Fruit fly (Drosophila melanogaster) whole organism, wandering third instar larva: Measurements from ENCODE around the gene CG32026.

Experiments used
- Abd-B ChIP-seq: fragments of >200 bp; optimal IDR thresholded peaks from 2 replicates; lab custom pipeline; 2017; ENCODE audit warnings: missing biosample characterization, missing genetic modification characterization
- CG9705 ChIP-seq: fragments of 200-800 bp; sonication (Bioruptor generic); optimal IDR thresholded peaks from 2 replicates; lab custom pipeline; 2018; ENCODE audit warnings: missing biosample characterization, mild to moderate bottlenecking, missing genetic modification characterization
- CrebA ChIP-seq: fragments of 200-800 bp; sonication (Bioruptor generic); optimal IDR thresholded peaks from 2 replicates; lab custom pipeline; 2016; ENCODE audit warnings: missing biosample characterization, mild to moderate bottlenecking, missing genetic modification characterization, borderline replicate concordance
- Dfd ChIP-seq: fragments of >200 bp; optimal IDR thresholded peaks from 2 replicates; lab custom pipeline; 2017; ENCODE audit warnings: missing biosample characterization, missing genetic modification characterization
- Dif ChIP-seq: fragments of 200-275, 200-300 bp; sonication (Bioruptor generic); optimal IDR thresholded peaks from 2 replicates; lab custom pipeline; 2018; ENCODE audit warnings: missing biosample characterization, missing genetic modification characterization; ENCODE audit not compliant: partially characterized antibody
- Hnf4 ChIP-seq: fragments of 200-800 bp; sonication (Bioruptor generic); optimal IDR thresholded peaks from 2 replicates; lab custom pipeline; 2016; ENCODE audit warnings: missing biosample characterization, mild to moderate bottlenecking, missing genetic modification characterization
- Hr78 ChIP-seq: fragments of >200 bp; optimal IDR thresholded peaks from 2 replicates; lab custom pipeline; 2017; ENCODE audit warnings: missing biosample characterization, missing genetic modification characterization
- Hr83 ChIP-seq: fragments of 200-300 bp; sonication (Bioruptor generic); optimal IDR thresholded peaks from 2 replicates; lab custom pipeline; 2016; ENCODE audit warnings: missing biosample characterization, mild to moderate bottlenecking, missing genetic modification characterization, moderate library complexity; ENCODE audit not compliant: poor library complexity, severe bottlenecking
- Jra ChIP-seq: sonication (Bioruptor generic); optimal IDR thresholded peaks from 2 replicates; lab custom pipeline; 2016; ENCODE audit warnings: missing biosample characterization, missing genetic modification characterization
- Mio ChIP-seq: sonication (Bioruptor generic); optimal IDR thresholded peaks from 2 replicates; lab custom pipeline; 2016; ENCODE audit warnings: missing biosample characterization, missing genetic modification characterization
- Myc ChIP-seq: fragments of >200 bp; optimal IDR thresholded peaks from 2 replicates; lab custom pipeline; 2017
- N ChIP-seq: fragments of >200 bp; optimal IDR thresholded peaks from 2 replicates; lab custom pipeline; 2018; ENCODE audit warnings: missing biosample characterization, missing external identifiers, missing genetic modification characterization
- OdsH ChIP-seq: fragments of 200-800 bp; sonication (Bioruptor generic); optimal IDR thresholded peaks from 2 replicates; lab custom pipeline; 2016; ENCODE audit warnings: missing biosample characterization, mild to moderate bottlenecking, missing genetic modification characterization
- Rel ChIP-seq, 2 experiments: fragments of 200-800 bp; sonication (Bioruptor generic) in 1 of 2; optimal IDR thresholded peaks; 2 replicates in 1 of 2; 3 replicates in 1 of 2; lab custom pipeline; 2016 to 2019; ENCODE audit warnings: mild to moderate bottlenecking in 2 of 2, missing biosample characterization in 2 of 2, missing genetic modification characterization in 2 of 2, moderate library complexity in 1 of 2
- Sp1 ChIP-seq: fragments of 200-800 bp; sonication (Bioruptor generic); optimal IDR thresholded peaks from 3 replicates; lab custom pipeline; 2019; ENCODE audit warnings: missing biosample characterization, mild to moderate bottlenecking, missing genetic modification characterization, moderate library complexity
- Vsx2 ChIP-seq: fragments of 200-300, 225-300 bp; sonication (Bioruptor generic); optimal IDR thresholded peaks from 2 replicates; lab custom pipeline; 2018; ENCODE audit warnings: missing biosample characterization, missing genetic modification characterization; ENCODE audit not compliant: partially characterized antibody
- brk ChIP-seq: fragments of 200-800 bp; sonication (Bioruptor generic); optimal IDR thresholded peaks from 2 replicates; lab custom pipeline; 2016; ENCODE audit warnings: missing biosample characterization, mild to moderate bottlenecking, missing genetic modification characterization
- dl ChIP-seq, 2 experiments: fragments of 175-275, 200-275 bp in 1 of 2; fragments of 200-275 bp in 1 of 2; sonication (Bioruptor generic); optimal IDR thresholded peaks; lab custom pipeline; 2018; ENCODE audit warnings: mild to moderate bottlenecking in 2 of 2, missing biosample characterization in 2 of 2, missing genetic modification characterization in 2 of 2, moderate library complexity in 2 of 2; ENCODE audit not compliant: partially characterized antibody in 2 of 2, insufficient read depth in 1 of 2
- dmrt93B ChIP-seq: fragments of 200-800 bp; sonication (Bioruptor generic); optimal IDR thresholded peaks from 2 replicates; lab custom pipeline; 2018; ENCODE audit warnings: missing biosample characterization, mild to moderate bottlenecking, missing genetic modification characterization
- dsf ChIP-seq: sonication (Bioruptor generic); optimal IDR thresholded peaks from 2 replicates; lab custom pipeline; 2016; ENCODE audit warnings: missing biosample characterization, missing genetic modification characterization, borderline replicate concordance
- ey ChIP-seq: fragments of 200-800 bp; sonication (Bioruptor generic); optimal IDR thresholded peaks from 2 replicates; lab custom pipeline; 2016; ENCODE audit warnings: missing biosample characterization, missing genetic modification characterization
- foxo ChIP-seq, 2 experiments: fragments of 200-800 bp; sonication (Bioruptor generic); optimal IDR thresholded peaks; 2 replicates in 1 of 2; 3 replicates in 1 of 2; lab custom pipeline; 2016 to 2017; ENCODE audit warnings: missing biosample characterization in 2 of 2, missing genetic modification characterization in 2 of 2
- fru ChIP-seq: fragments of 200-800 bp; sonication (Bioruptor generic); optimal IDR thresholded peaks from 3 replicates; lab custom pipeline; 2016; ENCODE audit warnings: missing biosample characterization, mild to moderate bottlenecking, missing genetic modification characterization
- h ChIP-seq: fragments of 200-800 bp; sonication (Bioruptor generic); optimal IDR thresholded peaks from 3 replicates; lab custom pipeline; 2016; ENCODE audit warnings: missing biosample characterization, mild to moderate bottlenecking, missing genetic modification characterization
- jim ChIP-seq: fragments of 175-275, 200-325 bp; sonication (Bioruptor generic); optimal IDR thresholded peaks from 2 replicates; lab custom pipeline; 2016; ENCODE audit warnings: missing biosample characterization, mild to moderate bottlenecking, missing genetic modification characterization
- lola ChIP-seq: fragments of >200 bp; optimal IDR thresholded peaks from 2 replicates; lab custom pipeline; 2017; ENCODE audit warnings: missing biosample characterization, missing genetic modification characterization
- pan ChIP-seq: fragments of >200 bp; optimal IDR thresholded peaks from 2 replicates; lab custom pipeline; 2017
- psq ChIP-seq: fragments of 200-800 bp; sonication (Bioruptor generic); optimal IDR thresholded peaks from 3 replicates; lab custom pipeline; 2017; ENCODE audit warnings: missing biosample characterization, mild to moderate bottlenecking, missing genetic modification characterization, moderate library complexity
- rgr ChIP-seq: fragments of 200-800 bp; sonication (Bioruptor generic); optimal IDR thresholded peaks from 3 replicates; lab custom pipeline; 2016; ENCODE audit warnings: missing biosample characterization, mild to moderate bottlenecking, missing genetic modification characterization
- sv ChIP-seq: fragments of 200-800 bp; sonication (Bioruptor generic); optimal IDR thresholded peaks from 3 replicates; lab custom pipeline; 2016; ENCODE audit warnings: missing biosample characterization, missing genetic modification characterization
- tai ChIP-seq: sonication (Bioruptor generic); optimal IDR thresholded peaks from 2 replicates; lab custom pipeline; 2016; ENCODE audit warnings: missing biosample characterization, missing genetic modification characterization
- usp ChIP-seq: fragments of >200 bp; optimal IDR thresholded peaks from 2 replicates; lab custom pipeline; 2017; ENCODE audit warnings: missing biosample characterization, missing genetic modification characterization

The CG32026 gene

dm6 chr3L:8869326-8869725 lies 33.1 kb downstream of the CG32026 start:
- TF ChIP-seq tai (GFP tag; lab: Kevin White, UChicago) = no peak
- TF ChIP-seq Myc = no peak
- no peak for TF ChIP-seq rgr (GFP tag; lab: Kevin White, UChicago)
- TF ChIP-seq Dif = no peak
- no peak for TF ChIP-seq dl (GFP tag; optimal IDR thresholded peaks at IDR 0.05; lab: Kevin White, UChicago; ENCODE audit: insufficient read depth in 1 of 2, partially characterized antibody in 2 of 2)
- no peak for TF ChIP-seq jim (GFP tag; lab: Kevin White, UChicago)
- no peak for TF ChIP-seq CG9705
- no peak for TF ChIP-seq foxo (GFP tag; optimal IDR thresholded peaks at IDR 0.05; lab: Kevin White, UChicago)
- no peak for TF ChIP-seq Hr83
- TF ChIP-seq ey (GFP tag; lab: Kevin White, UChicago) = no peak
- TF ChIP-seq CrebA (GFP tag; lab: Kevin White, UChicago) = no peak
- TF ChIP-seq Rel (GFP tag; optimal IDR thresholded peaks at IDR 0.05; lab: Kevin White, UChicago) = no peak
- no peak for TF ChIP-seq Rel (tag; optimal IDR thresholded peaks at IDR 0.05; lab: Kevin White, UChicago)
- TF ChIP-seq sv (GFP tag; lab: Kevin White, UChicago) = no peak
- TF ChIP-seq brk = no peak
- no peak for TF ChIP-seq OdsH (GFP tag; lab: Kevin White, UChicago)
- TF ChIP-seq dsf = no peak

dm6 chr3L:8870547-8870946 lies 34.3 kb downstream of the CG32026 start:
- TF ChIP-seq h (peak; percentile 18), sv (GFP tag; lab: Kevin White, UChicago) (no peak), foxo (GFP tag; optimal IDR thresholded peaks at IDR 0.05; lab: Kevin White, UChicago) (no peak)

- no peak for TF ChIP-seq Mio (GFP tag; lab: Kevin White, UChicago)
- TF ChIP-seq lola = no peak
- TF ChIP-seq pan (lab: Kevin White, UChicago) = no peak
- no peak for TF ChIP-seq dmrt93B (GFP tag; lab: Kevin White, UChicago)
- TF ChIP-seq dsf = no peak
- no peak for TF ChIP-seq OdsH (GFP tag; lab: Kevin White, UChicago)
- TF ChIP-seq ey (GFP tag; lab: Kevin White, UChicago) = no peak
- no peak for TF ChIP-seq Abd-B (GFP tag; lab: Kevin White, UChicago)
- no peak for TF ChIP-seq Jra
- no peak for TF ChIP-seq Hr78
- no peak for TF ChIP-seq usp (GFP tag; lab: Kevin White, UChicago)
- no peak for TF ChIP-seq Hnf4 (GFP tag; lab: Kevin White, UChicago)
- TF ChIP-seq Vsx2 (GFP tag; lab: Kevin White, UChicago) = no peak
- no peak for TF ChIP-seq Dfd (GFP tag; lab: Kevin White, UChicago)
- no peak for TF ChIP-seq psq (GFP tag; lab: Kevin White, UChicago)
- TF ChIP-seq h = no peak
Measured at dm6 chr3L:8871017-8871416, 34.8 kb downstream of the CG32026 start.

DNA sequence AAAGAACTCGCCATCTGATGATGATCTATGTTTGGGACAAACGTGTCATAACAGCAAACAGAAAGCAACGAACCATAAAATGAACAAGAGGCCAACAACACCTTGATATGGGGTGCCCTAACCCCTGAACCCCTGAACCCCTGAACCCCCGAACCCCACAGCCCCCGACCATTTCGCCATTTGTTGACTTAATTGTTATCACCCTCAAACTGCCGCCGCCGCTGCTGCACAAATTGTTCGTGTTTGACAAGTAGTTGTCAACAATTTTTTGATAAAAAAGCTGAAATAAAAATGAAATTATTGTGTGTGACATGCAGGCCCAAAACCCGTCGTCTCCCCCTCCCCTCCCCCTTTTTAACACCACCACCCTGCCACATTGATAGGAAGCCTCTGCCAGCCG lies 36.8 kb downstream of the CG32026 start:
- TF ChIP-seq Rel (GFP tag; optimal IDR thresholded peaks at IDR 0.05; lab: Kevin White, UChicago) (no peak), Rel (tag; optimal IDR thresholded peaks at IDR 0.05; lab: Kevin White, UChicago) (no peak), usp (GFP tag; lab: Kevin White, UChicago) (no peak)

DNA sequence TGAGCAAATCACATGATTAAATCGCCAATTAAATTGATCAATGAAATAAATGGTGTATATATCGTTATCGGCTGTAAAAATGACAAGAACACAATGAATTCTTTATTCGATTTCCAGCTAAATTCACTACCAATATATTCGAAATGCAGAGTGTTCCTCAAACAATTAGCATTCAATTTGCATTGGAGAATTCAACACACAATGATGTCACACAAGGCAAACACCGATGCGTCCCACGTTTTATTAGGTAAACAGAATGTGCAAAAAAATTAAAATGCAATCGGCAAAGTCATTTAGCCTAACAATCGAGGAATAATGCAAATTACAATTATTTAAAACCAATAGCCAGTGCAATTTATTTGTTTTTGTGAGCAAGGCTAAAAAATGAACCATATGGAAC lies 42.1 kb downstream of the CG32026 start:
- TF ChIP-seq psq (GFP tag; lab: Kevin White, UChicago) (no peak), Hr83 (no peak), dsf (no peak), rgr (GFP tag; lab: Kevin White, UChicago) (peak; percentile 20), tai (GFP tag; lab: Kevin White, UChicago) (no peak)

DNA sequence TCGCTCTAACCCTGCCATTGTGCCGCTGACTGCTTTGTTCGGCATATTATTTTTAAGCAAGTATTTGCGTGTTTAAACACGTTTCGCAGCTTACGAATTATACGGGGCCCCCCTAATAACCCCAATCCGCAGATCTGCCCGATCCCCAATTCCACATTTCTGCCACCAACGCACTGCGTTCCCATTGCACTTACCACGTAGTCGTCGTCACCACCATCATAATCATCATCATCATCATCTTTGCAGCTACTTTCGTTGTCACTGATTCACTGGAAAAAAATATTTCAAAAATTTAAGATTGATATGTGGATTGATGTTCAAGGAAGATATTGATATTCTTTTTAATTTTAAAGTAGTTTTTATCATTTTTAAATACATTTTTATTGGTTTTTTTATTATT lies 43.2 kb downstream of the CG32026 start:
- TF ChIP-seq psq (GFP tag; lab: Kevin White, UChicago) = no peak
- TF ChIP-seq Jra = no peak
- no peak for TF ChIP-seq Dif
- no peak for TF ChIP-seq Hr78
- TF ChIP-seq Sp1 (GFP tag; lab: Kevin White, UChicago) = no peak
- TF ChIP-seq Hnf4 (GFP tag; lab: Kevin White, UChicago) = no peak
- no peak for TF ChIP-seq foxo (GFP tag; optimal IDR thresholded peaks at IDR 0.05; lab: Kevin White, UChicago)
- no peak for TF ChIP-seq Myc
- no peak for TF ChIP-seq fru (GFP tag; lab: Kevin White, UChicago)
- no peak for TF ChIP-seq N
- TF ChIP-seq jim (GFP tag; lab: Kevin White, UChicago) = no peak
- no peak for TF ChIP-seq CrebA (GFP tag; lab: Kevin White, UChicago)
- TF ChIP-seq tai (GFP tag; lab: Kevin White, UChicago) = no peak
- no peak for TF ChIP-seq OdsH (GFP tag; lab: Kevin White, UChicago)
